Fruit fly (Drosophila melanogaster) whole organism, embryonic: ENCODE measurements around the gene CG5262.

Source experiments
- Bdp1 ChIP-seq: fragments of 200-800 bp; sonication (Bioruptor generic); optimal IDR thresholded peaks from 3 replicates; lab custom pipeline; 2016; ENCODE audit warnings: missing biosample characterization, missing genetic modification characterization
- Blimp-1 ChIP-seq: fragments of 200-800 bp; sonication (Bioruptor generic); optimal IDR thresholded peaks from 3 replicates; lab custom pipeline; 2018; ENCODE audit warnings: missing biosample characterization, missing genetic modification characterization, mild to moderate bottlenecking, moderate library complexity, missing genetic modification reagents
- CG10462 ChIP-seq: fragments of 200-800 bp; sonication (Bioruptor generic); optimal IDR thresholded peaks from 2 replicates; lab custom pipeline; 2016; ENCODE audit warnings: missing biosample characterization, missing genetic modification characterization
- CG10979 ChIP-seq: fragments of 200-800 bp; sonication (Bioruptor generic); optimal IDR thresholded peaks from 2 replicates; lab custom pipeline; 2018; ENCODE audit warnings: missing biosample characterization, mild to moderate bottlenecking, missing genetic modification characterization, moderate library complexity
- CG11085 ChIP-seq: fragments of 200-800 bp; sonication (Bioruptor generic); IDR thresholded peaks from 2 replicates; pipeline ENCODE4 v1.3.6; 2022; ENCODE audit warnings: missing biosample characterization, missing genetic modification characterization
- CG12155 ChIP-seq: fragments of 200-800 bp; sonication (Bioruptor generic); optimal IDR thresholded peaks from 3 replicates; lab custom pipeline; 2016; ENCODE audit warnings: missing biosample characterization, missing genetic modification characterization
- CG13894 ChIP-seq: fragments of 200-800 bp; sonication (Bioruptor generic); optimal IDR thresholded peaks from 3 replicates; lab custom pipeline; 2018; ENCODE audit warnings: missing biosample characterization, mild to moderate bottlenecking, missing genetic modification characterization, moderate library complexity
- CG15269 ChIP-seq: fragments of 200-800 bp; sonication (Bioruptor generic); optimal IDR thresholded peaks from 2 replicates; lab custom pipeline; 2018; ENCODE audit warnings: missing biosample characterization, mild to moderate bottlenecking, missing genetic modification characterization, moderate library complexity
- CG16813 ChIP-seq: fragments of 200-800 bp; sonication (Bioruptor generic); IDR thresholded peaks from 3 replicates; pipeline ENCODE4 v1.3.6; 2022; ENCODE audit warnings: missing biosample characterization, missing genetic modification characterization; ENCODE audit not compliant: partially characterized antibody
- CG16815 ChIP-seq: fragments of 200-800 bp; sonication (Bioruptor generic); optimal IDR thresholded peaks from 3 replicates; lab custom pipeline; 2017; ENCODE audit warnings: missing biosample characterization, mild to moderate bottlenecking, missing genetic modification characterization
- CG16863 ChIP-seq: fragments of 200-800 bp; sonication (Bioruptor generic); optimal IDR thresholded peaks from 3 replicates; lab custom pipeline; 2016; ENCODE audit warnings: missing biosample characterization, missing genetic modification characterization
- CG17385 ChIP-seq: fragments of 200-800 bp; sonication (Bioruptor generic); optimal IDR thresholded peaks from 3 replicates; lab custom pipeline; 2018; ENCODE audit warnings: missing biosample characterization, mild to moderate bottlenecking, missing genetic modification characterization
- CG17912 ChIP-seq: fragments of 200-800 bp; sonication (Bioruptor generic); optimal IDR thresholded peaks from 2 replicates; lab custom pipeline; 2018; ENCODE audit warnings: missing biosample characterization, mild to moderate bottlenecking, missing genetic modification characterization
- CG18764 ChIP-seq: fragments of 200-800 bp; sonication (Bioruptor generic); optimal IDR thresholded peaks from 3 replicates; lab custom pipeline; 2016; ENCODE audit warnings: missing biosample characterization, missing genetic modification characterization
- CG2116 ChIP-seq: fragments of 200-800 bp; sonication (Bioruptor generic); optimal IDR thresholded peaks from 3 replicates; lab custom pipeline; 2018; ENCODE audit warnings: missing biosample characterization, mild to moderate bottlenecking, missing genetic modification characterization
- CG2678 ChIP-seq: fragments of 200-800 bp; sonication (Bioruptor generic); optimal IDR thresholded peaks from 3 replicates; lab custom pipeline; 2019; ENCODE audit warnings: missing biosample characterization, mild to moderate bottlenecking, missing genetic modification characterization, moderate library complexity
- CG42726 ChIP-seq: fragments of 200-800 bp; sonication (Bioruptor generic); IDR thresholded peaks from 2 replicates; pipeline ENCODE4 v1.3.6; 2022; ENCODE audit warnings: missing biosample characterization, missing genetic modification characterization; ENCODE audit not compliant: partially characterized antibody
- CG43689 ChIP-seq: fragments of 200-800 bp; sonication (Bioruptor generic); IDR thresholded peaks from 2 replicates; pipeline ENCODE4 v1.3.6; 2022; ENCODE audit warnings: missing biosample characterization, missing genetic modification characterization
- CG6254 ChIP-seq: fragments of 200-800 bp; sonication (Bioruptor generic); optimal IDR thresholded peaks from 3 replicates; lab custom pipeline; 2017; ENCODE audit warnings: mild to moderate bottlenecking, missing biosample characterization, missing genetic modification reagents, missing genetic modification characterization
- CG8388 ChIP-seq: fragments of 200-800 bp; sonication (Bioruptor generic); optimal IDR thresholded peaks from 2 replicates; lab custom pipeline; 2019; ENCODE audit warnings: missing biosample characterization, mild to moderate bottlenecking, missing genetic modification characterization, moderate library complexity
- CHES-1-like ChIP-seq: fragments of 200-800 bp; sonication (Bioruptor generic); optimal IDR thresholded peaks from 2 replicates; lab custom pipeline; 2016; ENCODE audit warnings: missing biosample characterization, missing genetic modification characterization
- CTCF ChIP-seq: fragments of 200-800 bp; sonication (Bioruptor generic); optimal IDR thresholded peaks from 2 replicates; lab custom pipeline; 2017; ENCODE audit warnings: missing biosample characterization, mild to moderate bottlenecking, missing genetic modification characterization, moderate library complexity
- Dbx ChIP-seq: fragments of 200-800 bp; sonication (Bioruptor generic); IDR thresholded peaks from 3 replicates; pipeline ENCODE4 v1.3.6; 2022; ENCODE audit warnings: missing biosample characterization, missing genetic modification characterization
- Dip2 ChIP-seq: fragments of 200-800 bp; sonication (Bioruptor generic); IDR thresholded peaks from 2 replicates; pipeline ENCODE4 v1.3.6; 2022; ENCODE audit warnings: missing biosample characterization, missing genetic modification characterization
- Elba2 ChIP-seq: fragments of 200-800 bp; sonication (Bioruptor generic); optimal IDR thresholded peaks from 3 replicates; lab custom pipeline; 2016; ENCODE audit warnings: missing biosample characterization, missing genetic modification characterization
- Ets97D ChIP-seq: fragments of 200-800 bp; sonication (Bioruptor generic); optimal IDR thresholded peaks from 3 replicates; lab custom pipeline; 2016; ENCODE audit warnings: missing biosample characterization, missing genetic modification characterization
- Fer1 ChIP-seq: fragments of 200-800 bp; sonication (Bioruptor generic); optimal IDR thresholded peaks from 2 replicates; lab custom pipeline; 2017; ENCODE audit warnings: missing biosample characterization, mild to moderate bottlenecking, missing genetic modification characterization
- H15 ChIP-seq: fragments of 200-800 bp; sonication (Bioruptor generic); IDR thresholded peaks from 3 replicates; pipeline ENCODE4 v1.3.6; 2022; ENCODE audit warnings: missing biosample characterization, missing genetic modification characterization
- HmgD ChIP-seq: fragments of 200-800 bp; sonication (Bioruptor generic); optimal IDR thresholded peaks from 3 replicates; lab custom pipeline; 2016; ENCODE audit warnings: missing biosample characterization, missing genetic modification characterization
- Hr39 ChIP-seq: fragments of >200 bp; optimal IDR thresholded peaks from 2 replicates; lab custom pipeline; 2017
- Oaz ChIP-seq: fragments of 200-800 bp; sonication (Bioruptor generic); IDR thresholded peaks from 2 replicates; pipeline ENCODE4 v1.3.6; 2022; ENCODE audit warnings: missing biosample characterization, missing genetic modification characterization
- Spps ChIP-seq: fragments of 200-800 bp; sonication (Bioruptor generic); optimal IDR thresholded peaks from 2 replicates; lab custom pipeline; 2018; ENCODE audit warnings: missing biosample characterization, mild to moderate bottlenecking, missing genetic modification characterization
- ac ChIP-seq: fragments of 200-800 bp; sonication (Bioruptor generic); optimal IDR thresholded peaks from 3 replicates; lab custom pipeline; 2017; ENCODE audit warnings: missing biosample characterization, mild to moderate bottlenecking, missing genetic modification characterization
- ase ChIP-seq: fragments of 200-800 bp; sonication (Bioruptor generic); IDR thresholded peaks from 3 replicates; pipeline ENCODE4 v1.3.6; 2022; ENCODE audit warnings: missing biosample characterization, missing genetic modification characterization
- az2 ChIP-seq: fragments of 200-800 bp; sonication (Bioruptor generic); optimal IDR thresholded peaks from 3 replicates; lab custom pipeline; 2016; ENCODE audit warnings: missing biosample characterization, missing genetic modification characterization
- cad ChIP-seq: fragments of >200 bp; optimal IDR thresholded peaks from 2 replicates; lab custom pipeline; 2017; ENCODE audit warnings: missing biosample characterization, missing genetic modification characterization
- chif ChIP-seq, 2 experiments: fragments of 200-800 bp; sonication (Bioruptor generic); optimal IDR thresholded peaks; 3 replicates each; lab custom pipeline; 2016; ENCODE audit warnings: missing biosample characterization in 2 of 2, missing genetic modification characterization in 2 of 2
- ci ChIP-seq: fragments of 200-800 bp; sonication (Bioruptor generic); IDR thresholded peaks from 3 replicates; pipeline ENCODE4 v1.3.6; 2022; ENCODE audit warnings: missing biosample characterization, missing genetic modification characterization
- dmrt11E ChIP-seq: fragments of 200-800 bp; sonication (Bioruptor generic); optimal IDR thresholded peaks from 3 replicates; lab custom pipeline; 2018; ENCODE audit warnings: missing biosample characterization, mild to moderate bottlenecking, missing genetic modification characterization, moderate library complexity
- ems ChIP-seq: fragments of 200-800 bp; sonication (Bioruptor generic); optimal IDR thresholded peaks from 3 replicates; lab custom pipeline; 2016; ENCODE audit warnings: missing biosample characterization, missing genetic modification characterization
- ftz-f1 ChIP-seq: fragments of 200-800 bp; sonication (Bioruptor generic); optimal IDR thresholded peaks from 2 replicates; lab custom pipeline; 2016; ENCODE audit warnings: missing biosample characterization, missing genetic modification characterization
- gfzf ChIP-seq: fragments of 200-800 bp; sonication (Bioruptor generic); optimal IDR thresholded peaks from 2 replicates; lab custom pipeline; 2016; ENCODE audit warnings: missing biosample characterization, mild to moderate bottlenecking, missing genetic modification characterization, moderate library complexity
- kah ChIP-seq: fragments of 200-800 bp; sonication (Bioruptor generic); optimal IDR thresholded peaks from 2 replicates; lab custom pipeline; 2018; ENCODE audit warnings: missing biosample characterization, mild to moderate bottlenecking, missing genetic modification characterization
- nmo ChIP-seq: fragments of 200-800 bp; sonication (Bioruptor generic); optimal IDR thresholded peaks from 2 replicates; lab custom pipeline; 2018; ENCODE audit warnings: missing biosample characterization, mild to moderate bottlenecking, missing genetic modification characterization, moderate library complexity
- pita ChIP-seq: fragments of 200-800 bp; sonication (Bioruptor generic); optimal IDR thresholded peaks from 2 replicates; lab custom pipeline; 2017; ENCODE audit warnings: missing biosample characterization, mild to moderate bottlenecking, missing genetic modification characterization
- pros ChIP-seq: fragments of 200-800 bp; sonication (Bioruptor generic); optimal IDR thresholded peaks from 3 replicates; lab custom pipeline; 2019; ENCODE audit warnings: missing biosample characterization, mild to moderate bottlenecking, missing genetic modification characterization, moderate library complexity
- sc ChIP-seq, 3 experiments: fragments of >200 bp in 2 of 3; fragments of 200-800 bp in 1 of 3; sonication (Bioruptor generic) in 1 of 3; optimal IDR thresholded peaks; 2 replicates in 2 of 3; 3 replicates in 1 of 3; lab custom pipeline; 2017; ENCODE audit warnings: mild to moderate bottlenecking in 1 of 3, missing biosample characterization in 1 of 3, missing genetic modification characterization in 1 of 3, missing genetic modification reagents in 1 of 3
- sens ChIP-seq: fragments of 200-800 bp; sonication (Bioruptor generic); peaks from one replicate; lab custom pipeline; 2016; ENCODE audit warnings: missing biosample characterization, missing genetic modification characterization
- stc ChIP-seq: fragments of 200-800 bp; sonication (Bioruptor generic); IDR thresholded peaks from 2 replicates; pipeline ENCODE4 v1.3.6; 2022; ENCODE audit warnings: missing biosample characterization, missing genetic modification characterization
- vfl ChIP-seq: fragments of 200-800 bp; sonication (Bioruptor generic); optimal IDR thresholded peaks from 2 replicates; lab custom pipeline; 2016; ENCODE audit warnings: missing biosample characterization, missing genetic modification characterization
- wor ChIP-seq: fragments of 200-800 bp; sonication (Bioruptor generic); IDR thresholded peaks from 2 replicates; pipeline ENCODE4 v1.3.6; 2022; ENCODE audit warnings: missing biosample characterization, missing genetic modification characterization
- yki ChIP-seq: fragments of >200 bp; optimal IDR thresholded peaks from 3 replicates; lab custom pipeline; 2018

Gene CG5262

DNA sequence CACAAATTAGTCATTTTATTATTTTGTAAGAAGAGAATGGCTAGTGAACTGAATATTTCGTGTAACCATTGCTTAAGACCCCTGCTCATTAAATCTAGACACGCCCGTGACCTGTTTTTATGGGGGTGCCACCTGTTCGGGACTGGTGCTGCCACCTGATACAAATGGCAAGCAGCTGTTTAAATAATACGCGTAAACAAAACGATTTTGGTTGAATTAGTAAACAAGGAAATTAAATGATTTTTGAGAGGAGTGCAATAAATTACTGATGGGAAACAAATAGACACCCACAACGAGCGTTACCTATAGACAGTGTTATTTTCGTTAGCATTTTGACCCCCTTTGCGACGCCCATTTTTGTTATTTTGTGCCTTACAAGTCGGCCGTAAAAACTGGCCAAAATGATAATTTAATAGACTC is 44.5 kb upstream of the CG5262 start (continued):
- peak; percentile 89 for TF ChIP-seq CG2678 (tag; lab: Kevin White, UChicago)
- TF ChIP-seq vfl, result peak; percentile 81
- no peak for TF ChIP-seq ase (GFP tag; lab: Robert Waterston, UW)
- peak; percentile 78 for TF ChIP-seq CG17912 (GFP tag; lab: Kevin White, UChicago)
- peak; percentile 91 for TF ChIP-seq CG13894
- TF ChIP-seq Dbx, result no peak
- peak; percentile 77 for TF ChIP-seq Blimp-1 (GFP tag; lab: Kevin White, UChicago)
- peak; percentile 70 for TF ChIP-seq ac (GFP tag; lab: Kevin White, UChicago)
- no peak for TF ChIP-seq cad (GFP tag; lab: Kevin White, UChicago)
- peak; percentile 19 for TF ChIP-seq gfzf (GFP tag; lab: Kevin White, UChicago)
- TF ChIP-seq ci (GFP tag; lab: Robert Waterston, UW), result no peak
- no peak for TF ChIP-seq H15
- TF ChIP-seq Bdp1 (GFP tag; lab: Kevin White, UChicago), result peak; percentile 77
- no peak for TF ChIP-seq pros (GFP tag; lab: Kevin White, UChicago)
- peak; percentile 90 for TF ChIP-seq Fer1 (GFP tag; lab: Kevin White, UChicago)
- peak; percentile 85 for TF ChIP-seq Ets97D (GFP tag; lab: Kevin White, UChicago)
- TF ChIP-seq ems (GFP tag; lab: Kevin White, UChicago), result peak; percentile 74
- TF ChIP-seq CG18764 (GFP tag; lab: Kevin White, UChicago), result peak; percentile 84
- TF ChIP-seq CG8388 (GFP tag; lab: Kevin White, UChicago), result peak; percentile 78
- TF ChIP-seq CG42726 (GFP tag; lab: Robert Waterston, UW), result no peak
- TF ChIP-seq CG11085 (GFP tag; lab: Robert Waterston, UW), result no peak
- TF ChIP-seq CG2116 (GFP tag; lab: Kevin White, UChicago), result peak; percentile 64
- no peak for TF ChIP-seq CG43689 (GFP tag; lab: Robert Waterston, UW)
- peak; percentile 79 for TF ChIP-seq sens (GFP tag; lab: Kevin White, UChicago)
- TF ChIP-seq stc, result no peak
- peak; percentile 98 for TF ChIP-seq kah (GFP tag; lab: Kevin White, UChicago)
- TF ChIP-seq ftz-f1 (GFP tag; lab: Kevin White, UChicago), result peak; percentile 49
- TF ChIP-seq nmo (GFP tag; lab: Kevin White, UChicago), result peak; percentile 75
- TF ChIP-seq CG16815 (GFP tag; lab: Kevin White, UChicago), result peak; percentile 77
- peak; percentile 90 for TF ChIP-seq az2
- TF ChIP-seq Dip2 (GFP tag; lab: Robert Waterston, UW), result no peak
- TF ChIP-seq CG16863, result peak; percentile 83
- TF ChIP-seq pita (GFP tag; lab: Kevin White, UChicago), result no peak
- no peak for TF ChIP-seq CG16813 (GFP tag; lab: Robert Waterston, UW)
- peak; percentile 63 to 75 for TF ChIP-seq chif (GFP tag; optimal IDR thresholded peaks at IDR 0.05; lab: Kevin White, UChicago)
- TF ChIP-seq CHES-1-like (GFP tag; lab: Kevin White, UChicago), result peak; percentile 92
- TF ChIP-seq CG10462 (GFP tag; lab: Kevin White, UChicago), result peak; percentile 78
- peak; percentile 43 for TF ChIP-seq Spps
- peak; percentile 77 for TF ChIP-seq HmgD
- TF ChIP-seq Elba2 (GFP tag; lab: Kevin White, UChicago), result peak; percentile 36
- TF ChIP-seq wor (GFP tag; lab: Robert Waterston, UW), result no peak
- no peak for TF ChIP-seq Hr39 (lab: Kevin White, UChicago)
- no peak for TF ChIP-seq yki (lab: Kevin White, UChicago)
- peak; percentile 89 for TF ChIP-seq CG15269 (tag; lab: Kevin White, UChicago)
- peak; percentile 88 for TF ChIP-seq CG12155 (GFP tag; lab: Kevin White, UChicago)
- TF ChIP-seq CG17385, result peak; percentile 80
- peak; percentile 52 for TF ChIP-seq dmrt11E (tag; lab: Kevin White, UChicago)
- no peak for TF ChIP-seq sc (optimal IDR thresholded peaks at IDR 0.05; lab: Kevin White, UChicago)
- peak; percentile 74 for TF ChIP-seq sc (GFP tag; optimal IDR thresholded peaks at IDR 0.05; lab: Kevin White, UChicago)
- TF ChIP-seq CG6254 (GFP tag; lab: Kevin White, UChicago), result peak; percentile 59
- no peak for TF ChIP-seq Oaz
- TF ChIP-seq CG10979 (tag; lab: Kevin White, UChicago), result peak; percentile 71
- TF ChIP-seq CTCF (GFP tag; lab: Kevin White, UChicago), result peak; percentile 27
